ENCODE assay signal across 4 worm cellular contexts in the genomic region with DNA sequence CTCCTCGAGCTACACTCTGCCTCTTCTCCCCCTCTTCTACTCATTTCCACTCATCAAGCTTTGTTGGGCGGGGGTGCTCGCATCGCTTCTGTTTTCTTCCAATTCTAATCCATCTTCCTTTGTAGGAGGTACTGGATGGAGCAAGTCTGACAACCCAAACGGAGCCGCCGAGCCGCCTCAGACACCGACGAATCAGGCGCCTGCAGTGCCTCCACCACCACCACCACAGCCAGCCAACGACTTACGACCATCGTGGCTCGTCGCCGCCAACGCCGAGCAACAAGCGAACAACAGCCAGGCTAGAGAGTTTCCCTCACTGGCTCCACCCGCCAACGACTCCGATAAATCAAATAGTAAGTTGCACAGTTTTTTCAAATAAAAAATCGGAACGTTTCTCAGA.
TF ChIP-seq lines count a peak whose summit lies in the region.

No protein-coding gene starts in this region.

TF ChIP-seq in whole organism, L4 larva, 104 proteins besides CTCF, POLR2A, EP300 and RAD21:
- TF ChIP-seq zag-1 (tag; optimal IDR thresholded peaks at IDR 0.05; lab: Kevin White, UChicago) (no peak), mxl-2 (GFP tag; conservative IDR thresholded peaks at IDR 0.05; lab: Robert Waterston, UW) (no peak), snpc-1.2 (GFP tag; IDR thresholded peaks at IDR 0.05; lab: Robert Waterston, UW) (no peak), arid-1 (GFP tag; conservative IDR thresholded peaks at IDR 0.05; lab: Robert Waterston, UW) (no peak), daf-19 (GFP tag; conservative IDR thresholded peaks at IDR 0.05; lab: Robert Waterston, UW) (no peak), spr-3 (GFP tag; optimal IDR thresholded peaks at IDR 0.05; lab: Kevin White, UChicago) (no peak), egl-43 (GFP tag; IDR thresholded peaks at IDR 0.05; lab: Robert Waterston, UW) (peak; percentile 68; the same call in 1 of the 2 replicates), lir-3 (tag; optimal IDR thresholded peaks at IDR 0.05; lab: Kevin White, UChicago) (no peak), R02D3.7 (tag; optimal IDR thresholded peaks at IDR 0.05; lab: Kevin White, UChicago) (no peak), jun-1 (tag; optimal IDR thresholded peaks at IDR 0.05; lab: Kevin White, UChicago) (no peak), dve-1 (tag; optimal IDR thresholded peaks at IDR 0.05; lab: Kevin White, UChicago; ENCODE audit: insufficient read depth) (no peak), unc-130 (GFP tag; optimal IDR thresholded peaks at IDR 0.05; lab: Kevin White, UChicago) (no peak), sdz-12 (GFP tag; optimal IDR thresholded peaks at IDR 0.05; lab: Kevin White, UChicago) (no peak), tra-1 (GFP tag; IDR thresholded peaks at IDR 0.05; lab: Robert Waterston, UW) (no peak), set-16 (GFP tag; IDR thresholded peaks at IDR 0.05; lab: Robert Waterston, UW) (peak; percentile 83), nhr-41 (GFP tag; IDR thresholded peaks at IDR 0.05; lab: Robert Waterston, UW) (no peak), zip-11 (GFP tag; IDR thresholded peaks at IDR 0.05; lab: Robert Waterston, UW) (no peak), T26A8.4 (GFP tag; IDR thresholded peaks at IDR 0.05; lab: Robert Waterston, UW) (no peak)

TF ChIP-seq in whole organism, late embryonic, 69 proteins besides CTCF, POLR2A, EP300 and RAD21:
- no peak for TF ChIP-seq hlh-15 (tag; optimal IDR thresholded peaks at IDR 0.05; lab: Kevin White, UChicago)
- TF ChIP-seq syd-9 (tag; optimal IDR thresholded peaks at IDR 0.05; lab: Kevin White, UChicago): no peak
- TF ChIP-seq odd-2 (tag; optimal IDR thresholded peaks at IDR 0.05; lab: Kevin White, UChicago): no peak
- TF ChIP-seq C08G9.2 (tag; optimal IDR thresholded peaks at IDR 0.05; lab: Kevin White, UChicago): peak; percentile 5
- peak; percentile 2 for TF ChIP-seq ceh-34 (tag; optimal IDR thresholded peaks at IDR 0.05; lab: Kevin White, UChicago)
- TF ChIP-seq elt-4 (tag; optimal IDR thresholded peaks at IDR 0.05; lab: Kevin White, UChicago): peak; percentile 13

TF ChIP-seq in whole organism, midembryonic, 9 proteins besides CTCF, POLR2A, EP300 and RAD21:
- TF ChIP-seq ztf-23 (GFP tag; IDR thresholded peaks at IDR 0.05; lab: Robert Waterston, UW) (0 out of 2 replicates have a peak, but pooled peaks have one; percentile 16), cog-1 (tag; optimal IDR thresholded peaks at IDR 0.05; lab: Kevin White, UChicago) (no peak)

TF ChIP-seq in whole organism, young adult, 124 proteins besides CTCF, POLR2A, EP300 and RAD21:
- TF ChIP-seq zfh-2 (GFP tag; conservative IDR thresholded peaks at IDR 0.05; lab: Robert Waterston, UW) (peak; percentile 78; the same call in 1 of the 2 replicates), egrh-3 (GFP tag; IDR thresholded peaks at IDR 0.05; lab: Robert Waterston, UW) (peak; percentile 56; the same call in 1 of the 2 replicates), C06A6.2 (GFP tag; conservative IDR thresholded peaks at IDR 0.05; lab: Robert Waterston, UW) (no peak), nfyb-1 (GFP tag; IDR thresholded peaks at IDR 0.05; lab: Robert Waterston, UW) (no peak), cebp-1 (GFP tag; IDR thresholded peaks at IDR 0.05; lab: Robert Waterston, UW) (no peak), cebp-1 (tag; optimal IDR thresholded peaks at IDR 0.05; lab: Kevin White, UChicago) (no peak), attf-3 (GFP tag; conservative IDR thresholded peaks at IDR 0.05; lab: Robert Waterston, UW) (no peak), xnd-1 (tag; optimal IDR thresholded peaks at IDR 0.05; lab: Kevin White, UChicago) (no peak), T26A5.8 (tag; optimal IDR thresholded peaks at IDR 0.05; lab: Kevin White, UChicago) (no peak), nhr-80 (tag; optimal IDR thresholded peaks at IDR 0.05; lab: Kevin White, UChicago) (no peak), F49E8.2 (tag; optimal IDR thresholded peaks at IDR 0.05; lab: Kevin White, UChicago; ENCODE audit: insufficient read depth) (no peak), ccch-3 (GFP tag; optimal IDR thresholded peaks at IDR 0.05; lab: Kevin White, UChicago) (no peak)
